Worm (Caenorhabditis elegans) whole organism, L1 larva: ENCODE data around the gene C07H6.2.

Source experiments
- nhr-76 ChIP-seq: sonication (generic microtip); optimal IDR thresholded peaks from 2 replicates; lab custom pipeline; 2017; ENCODE audit warnings: missing biosample characterization, missing genetic modification characterization
- unc-62 ChIP-seq: fragments of 150-350 bp; optimal IDR thresholded peaks from 2 replicates; lab custom pipeline; 2014; ENCODE audit warnings: missing biosample characterization, missing genetic modification reagents, missing genetic modification characterization
- zag-1 ChIP-seq: fragments of 150-350 bp; optimal IDR thresholded peaks from 2 replicates; lab custom pipeline; 2014; ENCODE audit warnings: missing biosample characterization, missing genetic modification characterization

ce11 chrIII:7526974-7527466, 6.2 kb downstream of the C07H6.2 start:
- TF ChIP-seq nhr-76 (tag; lab: Kevin White, UChicago) = no peak
- TF ChIP-seq zag-1 = no peak
- no peak for TF ChIP-seq unc-62
